Worm (Caenorhabditis elegans): ENCODE results near the gene T14B4.20.

T14B4.20 gene

DNA sequence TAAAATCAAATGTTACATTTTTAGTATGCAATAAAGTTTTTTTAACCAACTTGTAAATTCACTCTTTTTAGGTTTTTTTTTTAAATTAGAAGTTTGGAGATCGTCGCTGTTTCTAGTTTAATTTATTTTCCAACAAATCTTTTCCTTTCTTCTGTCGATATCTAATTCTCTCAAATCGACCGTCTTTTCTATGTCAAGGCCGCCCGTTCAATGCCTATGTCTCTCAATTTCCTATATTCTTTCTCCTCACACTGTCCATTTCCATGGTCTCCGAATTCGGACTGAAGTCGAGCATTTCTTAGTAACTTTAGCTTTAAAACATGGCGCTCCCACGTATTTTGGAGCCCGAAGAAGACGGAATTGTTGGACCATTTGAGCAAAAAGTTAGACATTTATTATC lies at the start of gene T14B4.20, which contains the start of gene T14B4.5:
Gene T14B4.20, plus strand, starts transcription at position 264 of the 400 bp plus-strand sequence.
Gene T14B4.5, plus strand, starts transcription at position 226 of the 400 bp plus-strand sequence.
- TF ChIP-seq unc-62 (GFP tag; optimal IDR thresholded peaks at IDR 0.05), result no peak

DNA sequence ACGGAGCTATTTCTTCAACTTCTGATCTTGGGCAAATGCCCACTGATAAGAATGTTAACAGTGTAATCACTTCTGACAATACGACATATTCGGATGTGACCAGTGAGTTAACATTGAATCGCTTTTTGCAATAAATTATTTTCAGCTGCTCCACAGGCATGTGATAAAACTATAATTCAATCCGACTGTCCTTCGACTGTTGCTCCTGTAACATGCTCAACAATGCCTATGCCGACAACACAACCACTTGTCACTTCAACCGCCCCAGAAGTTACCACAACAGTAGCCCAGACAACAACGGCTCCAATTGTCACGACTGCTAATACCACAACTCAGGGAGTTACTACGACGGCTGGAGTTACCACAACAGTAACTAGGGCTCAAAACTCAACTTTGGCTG lies 49.2 kb upstream of the T14B4.20 start:
- no peak for TF ChIP-seq unc-62 (GFP tag; optimal IDR thresholded peaks at IDR 0.05)

DNA sequence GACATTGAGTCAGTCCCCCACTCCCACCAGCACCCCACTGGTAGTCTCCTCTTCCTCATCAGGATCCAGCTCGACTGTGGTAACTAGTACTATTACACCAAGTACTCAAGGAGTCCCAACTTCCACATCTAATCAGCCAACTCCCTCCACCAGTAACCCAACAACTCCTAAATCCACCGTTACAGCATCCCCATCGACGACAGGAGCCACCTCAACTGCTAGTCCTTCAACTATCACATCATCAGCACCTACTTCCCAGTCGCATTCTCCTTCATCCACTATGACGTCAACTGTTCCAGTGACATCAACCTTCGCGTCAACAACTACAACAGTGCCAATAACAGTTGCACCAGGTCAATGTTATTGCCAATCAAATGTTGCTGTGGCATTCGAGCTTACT lies 48.2 kb upstream of the T14B4.20 start:
- no peak for TF ChIP-seq unc-62 (GFP tag; optimal IDR thresholded peaks at IDR 0.05)

DNA sequence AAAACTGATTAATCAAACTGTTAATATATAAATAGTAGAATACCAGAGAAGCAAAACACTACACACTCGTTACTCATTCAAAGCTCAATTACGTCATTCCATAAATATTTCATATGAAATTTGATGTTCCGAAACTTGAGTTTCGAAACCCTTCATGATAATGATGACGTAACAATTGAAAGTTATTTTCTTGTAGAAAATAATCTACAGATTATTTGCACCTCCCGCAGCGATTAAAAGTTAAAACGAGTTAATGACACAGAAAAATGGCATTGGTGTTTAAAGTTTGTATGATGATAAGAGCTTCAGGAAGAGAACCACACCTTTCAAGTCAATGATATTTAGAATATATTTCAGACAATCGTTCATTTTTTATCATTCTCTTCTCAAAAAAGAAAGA lies 42.8 kb upstream of the T14B4.20 start, which contains the start of gene H43E16.1:
Gene H43E16.1, plus strand, starts transcription at position 375 of the 400 bp plus-strand sequence.
- no peak for TF ChIP-seq unc-62 (GFP tag; optimal IDR thresholded peaks at IDR 0.05)

DNA sequence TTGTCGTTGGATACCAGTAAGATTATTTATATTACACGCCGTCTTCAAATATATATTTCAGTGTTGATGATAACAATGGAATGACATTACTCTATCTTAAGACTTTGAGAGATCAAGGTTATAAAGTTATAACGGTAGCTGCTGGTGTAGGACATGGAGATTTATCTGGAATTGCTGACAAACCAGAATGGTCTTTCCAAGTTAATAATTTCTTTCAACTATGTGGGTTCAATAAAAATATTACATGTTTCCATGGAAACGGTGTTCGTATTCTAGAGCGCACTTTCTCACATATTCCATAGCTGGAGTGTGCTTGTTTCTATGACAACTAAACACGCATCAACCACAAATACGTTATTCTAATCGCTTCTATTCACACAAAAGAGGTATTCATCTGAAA lies 37.0 kb upstream of the T14B4.20 start, which contains the start of gene ift-74:
Gene ift-74, plus strand, starts transcription at position 301 of the 400 bp plus-strand sequence.
- no peak for TF ChIP-seq unc-62 (GFP tag; optimal IDR thresholded peaks at IDR 0.05)

DNA sequence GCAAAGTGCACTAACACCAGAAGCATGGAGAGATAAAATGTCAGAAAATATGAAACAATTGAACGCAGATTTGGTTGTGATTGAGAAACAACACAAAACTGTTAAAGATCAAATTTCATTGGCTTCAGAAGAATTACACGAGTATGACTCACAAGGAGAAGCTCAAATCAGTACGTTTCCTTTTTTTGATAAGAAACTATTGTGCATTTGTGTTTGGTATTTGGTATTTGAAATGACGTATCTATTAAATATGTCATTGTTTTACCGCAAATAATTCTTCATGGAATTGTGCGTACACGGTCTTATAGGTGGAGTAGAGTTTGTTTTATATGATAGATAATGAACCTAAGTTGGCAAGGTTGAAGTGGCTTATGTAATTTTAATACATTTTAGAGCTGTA lies 35.2 kb upstream of the T14B4.20 start:
- no peak for TF ChIP-seq unc-62 (GFP tag; optimal IDR thresholded peaks at IDR 0.05)

DNA sequence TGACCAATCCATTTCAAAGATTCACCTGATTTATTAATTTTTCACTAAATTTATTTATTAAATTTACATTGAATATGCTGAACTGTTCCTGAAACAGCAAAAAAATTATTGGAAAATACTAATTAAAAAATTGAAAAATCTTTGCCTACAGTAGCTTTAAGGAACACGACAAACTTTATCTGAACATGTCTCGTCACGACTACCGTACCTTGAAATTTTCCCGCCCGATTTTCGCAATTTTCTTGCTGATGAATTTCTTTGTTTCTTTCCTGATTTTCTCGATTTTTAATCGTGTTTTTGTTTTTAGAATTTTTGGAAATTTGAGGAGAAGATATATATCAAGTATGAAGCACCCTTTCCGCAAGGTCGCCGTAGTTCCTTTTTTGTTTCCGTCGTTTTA lies 33.8 kb upstream of the T14B4.20 start:
- TF ChIP-seq unc-62 (GFP tag; optimal IDR thresholded peaks at IDR 0.05), result no peak

DNA sequence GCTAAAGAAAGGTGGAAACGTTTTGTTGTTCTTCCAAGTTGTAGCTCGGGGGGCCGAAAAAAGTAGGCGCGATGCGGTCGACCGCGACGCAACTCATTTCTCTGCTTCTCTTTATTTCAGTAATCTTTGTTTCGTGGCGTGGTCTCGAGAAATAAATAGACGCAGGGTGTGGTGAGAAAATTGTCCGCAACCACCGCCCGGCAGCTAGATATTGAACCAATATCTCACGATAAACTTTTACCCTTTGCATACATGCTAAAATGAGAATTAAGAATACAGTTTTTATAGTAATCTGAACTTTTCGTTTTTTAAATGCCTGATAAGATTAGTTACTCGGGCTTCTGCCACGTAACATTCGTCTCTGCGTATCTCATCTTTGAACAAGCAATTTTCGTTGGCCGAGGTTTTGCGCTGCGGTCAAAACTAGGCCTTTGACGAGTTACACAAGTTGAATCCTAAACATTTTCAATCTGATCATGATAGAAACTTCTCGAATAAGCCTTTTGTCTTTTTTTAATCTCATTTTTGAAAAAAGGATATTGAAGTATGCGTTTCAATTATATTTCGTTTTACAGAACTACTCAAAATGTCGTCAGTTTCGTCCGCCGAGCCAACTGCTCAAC lies 32.9 kb upstream of the T14B4.20 start, which contains the start of gene gyf-1:
Gene gyf-1, plus strand, starts transcription at position 573 of the 623 bp plus-strand sequence.
- TF ChIP-seq unc-62 (GFP tag; optimal IDR thresholded peaks at IDR 0.05), result no peak

DNA sequence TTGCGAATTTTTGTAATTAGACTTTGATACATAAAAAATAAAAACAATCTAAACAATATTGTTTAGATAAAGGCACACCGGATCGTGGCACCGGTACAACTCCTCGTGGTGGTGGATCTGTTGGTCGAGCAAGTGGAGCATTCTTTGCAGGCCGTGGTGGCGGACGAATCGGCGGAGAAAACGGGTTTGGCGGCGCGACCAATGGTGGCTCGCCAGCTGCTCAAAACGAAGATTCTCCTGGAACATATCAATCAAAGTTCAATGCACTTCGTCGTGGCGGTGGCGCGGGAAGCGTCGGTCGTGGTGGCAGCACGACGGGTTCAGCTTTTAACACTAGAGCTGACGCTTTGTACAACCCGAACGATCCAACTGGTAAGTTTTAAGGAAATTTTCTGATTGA lies 30.7 kb upstream of the T14B4.20 start:
- TF ChIP-seq unc-62 (GFP tag; optimal IDR thresholded peaks at IDR 0.05), result no peak

DNA sequence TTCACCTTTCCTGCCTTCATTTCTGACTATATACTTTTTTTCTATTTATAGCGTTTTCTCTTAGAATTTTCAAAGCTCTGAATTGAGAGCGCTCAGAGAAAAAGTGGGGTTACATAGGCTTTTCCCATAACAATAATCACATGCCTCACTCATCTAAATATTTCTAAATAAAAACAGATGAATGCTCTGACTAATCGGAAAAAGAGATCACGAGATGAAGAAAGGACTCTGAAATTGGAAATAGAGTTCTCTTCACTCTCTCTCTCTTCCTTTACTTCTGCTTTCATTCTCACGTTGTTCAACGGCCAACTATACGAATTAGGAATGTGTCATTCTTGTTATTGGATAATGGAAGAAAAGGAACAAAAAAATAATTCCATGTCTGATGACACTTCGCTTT lies 27.6 kb upstream of the T14B4.20 start:
- no peak for TF ChIP-seq unc-62 (GFP tag; optimal IDR thresholded peaks at IDR 0.05)

DNA sequence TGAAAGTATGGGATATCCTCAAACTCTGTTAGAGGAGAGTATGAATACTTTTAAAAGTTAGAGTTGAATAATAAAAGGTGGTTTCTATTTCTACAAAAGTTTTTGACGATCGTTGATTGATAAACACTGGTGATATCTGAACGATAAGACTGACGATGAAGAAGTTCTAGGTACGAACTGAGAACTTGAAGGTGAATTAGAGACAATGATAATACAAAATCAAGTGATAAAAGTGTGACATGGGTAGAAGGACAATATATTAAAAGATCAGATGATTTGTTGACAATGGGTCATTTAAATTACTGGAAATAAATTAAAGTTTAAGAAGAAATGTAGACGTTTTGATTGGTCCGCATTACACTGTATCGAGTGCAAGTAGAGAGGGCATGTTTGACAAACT lies 21.3 kb upstream of the T14B4.20 start, which contains the start of gene C18H9.5:
Gene C18H9.5, minus strand, starts transcription at position 179 of the 400 bp plus-strand sequence.
- TF ChIP-seq unc-62 (GFP tag; optimal IDR thresholded peaks at IDR 0.05), result no peak

DNA sequence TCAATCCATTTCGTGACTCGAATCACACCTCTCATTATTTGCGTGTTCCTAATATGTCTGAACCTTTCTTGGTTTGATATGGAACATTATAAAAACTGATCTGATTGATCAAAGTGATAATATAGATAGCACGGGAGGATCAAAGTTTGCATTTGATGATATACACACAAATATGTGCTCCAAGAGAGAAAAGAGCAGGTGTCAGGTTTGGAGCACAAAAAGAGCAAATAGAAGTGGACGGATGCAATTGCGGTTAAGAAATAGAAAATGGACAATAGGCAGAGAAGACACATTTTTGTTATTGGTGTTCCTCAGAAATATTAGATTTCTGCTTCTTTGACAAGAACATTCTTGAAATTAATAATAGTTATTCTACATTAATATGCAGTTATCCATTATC lies 17.9 kb upstream of the T14B4.20 start, which contains the start of gene C18H9.1:
Gene C18H9.1, plus strand, starts transcription at position 301 of the 400 bp plus-strand sequence.
- no peak for TF ChIP-seq unc-62 (GFP tag; optimal IDR thresholded peaks at IDR 0.05)

DNA sequence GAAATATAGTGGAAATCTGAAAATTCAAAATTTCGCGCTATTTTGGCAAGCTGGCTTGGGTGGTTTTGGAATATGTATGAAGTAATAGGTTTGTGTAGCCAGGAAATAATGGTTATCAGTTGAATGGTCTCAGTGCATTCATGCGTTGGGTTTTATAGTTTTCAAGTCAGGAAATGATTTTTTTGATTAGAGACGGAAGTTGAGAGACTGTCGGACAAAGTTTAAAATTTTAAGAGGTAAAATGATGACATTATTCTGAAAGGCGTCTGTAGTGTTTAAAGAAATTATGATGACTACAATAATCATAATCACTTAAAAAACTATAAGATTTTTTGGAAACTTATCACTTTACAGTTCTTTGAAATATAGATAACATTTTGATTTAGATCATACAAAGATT lies 15.2 kb upstream of the T14B4.20 start, which contains the start of gene C18H9.6:
Gene C18H9.6, minus strand, starts transcription at position 129 of the 400 bp plus-strand sequence.
- no peak for TF ChIP-seq unc-62 (GFP tag; optimal IDR thresholded peaks at IDR 0.05)

DNA sequence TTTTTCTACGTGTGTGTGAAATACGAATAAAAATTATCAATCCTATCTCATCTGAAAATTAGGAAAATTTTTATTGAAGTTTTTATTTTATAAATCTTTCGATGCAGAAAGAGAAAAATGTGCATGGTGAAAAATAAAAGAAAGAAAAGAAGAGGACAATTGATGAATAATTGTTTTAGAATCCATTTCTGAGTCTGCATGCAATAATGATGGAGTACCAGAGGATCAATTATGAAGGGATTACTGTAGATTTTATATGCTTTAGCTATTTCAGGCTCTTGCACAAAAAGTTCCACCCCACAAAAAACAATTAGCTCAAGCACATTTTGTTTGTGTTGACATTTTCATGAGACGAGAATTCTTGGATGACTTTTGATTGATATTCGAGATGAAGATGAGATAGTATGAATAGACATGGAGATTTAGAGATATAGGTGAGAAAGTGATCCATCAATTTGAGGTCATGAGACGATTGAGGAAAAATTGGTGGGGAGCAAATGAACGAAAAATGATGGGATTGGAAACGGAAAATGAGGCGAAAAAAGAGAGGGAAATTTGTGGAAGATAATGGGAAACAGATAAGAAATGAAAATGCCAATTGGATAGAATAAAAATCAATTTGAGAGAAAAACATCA lies 11.0 kb upstream of the T14B4.20 start, which contains the start of gene rpy-1:
Gene rpy-1, minus strand, starts transcription at position 51 of the 636 bp plus-strand sequence.
- no peak for TF ChIP-seq unc-62 (GFP tag; optimal IDR thresholded peaks at IDR 0.05)

DNA sequence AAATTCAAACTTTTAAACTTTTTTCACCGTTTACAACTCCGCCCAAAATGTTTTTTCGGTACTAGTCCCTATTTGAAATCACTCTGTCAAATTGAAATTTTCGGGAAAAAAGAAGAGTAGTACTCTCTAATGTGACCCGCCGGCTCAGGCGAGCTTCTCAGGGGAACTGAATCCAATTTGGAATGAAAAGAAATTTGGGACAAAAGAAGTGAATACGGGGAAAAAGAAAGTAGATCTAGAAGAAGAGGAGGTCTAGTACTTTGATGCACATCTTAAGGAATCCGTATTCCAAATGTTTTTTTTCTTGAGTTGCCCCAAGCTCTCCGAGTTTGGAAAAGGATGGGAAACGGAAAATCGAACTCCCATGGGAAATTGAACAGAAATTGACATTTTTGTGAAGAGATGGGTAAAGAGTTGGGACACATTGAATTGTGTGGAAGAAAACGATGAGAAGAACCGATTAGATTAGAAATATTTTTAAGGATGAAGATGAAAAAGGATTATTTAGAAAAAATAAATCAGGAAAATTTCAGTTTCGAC lies 10.1 kb upstream of the T14B4.20 start:
- no peak for TF ChIP-seq unc-62 (GFP tag; optimal IDR thresholded peaks at IDR 0.05)

DNA sequence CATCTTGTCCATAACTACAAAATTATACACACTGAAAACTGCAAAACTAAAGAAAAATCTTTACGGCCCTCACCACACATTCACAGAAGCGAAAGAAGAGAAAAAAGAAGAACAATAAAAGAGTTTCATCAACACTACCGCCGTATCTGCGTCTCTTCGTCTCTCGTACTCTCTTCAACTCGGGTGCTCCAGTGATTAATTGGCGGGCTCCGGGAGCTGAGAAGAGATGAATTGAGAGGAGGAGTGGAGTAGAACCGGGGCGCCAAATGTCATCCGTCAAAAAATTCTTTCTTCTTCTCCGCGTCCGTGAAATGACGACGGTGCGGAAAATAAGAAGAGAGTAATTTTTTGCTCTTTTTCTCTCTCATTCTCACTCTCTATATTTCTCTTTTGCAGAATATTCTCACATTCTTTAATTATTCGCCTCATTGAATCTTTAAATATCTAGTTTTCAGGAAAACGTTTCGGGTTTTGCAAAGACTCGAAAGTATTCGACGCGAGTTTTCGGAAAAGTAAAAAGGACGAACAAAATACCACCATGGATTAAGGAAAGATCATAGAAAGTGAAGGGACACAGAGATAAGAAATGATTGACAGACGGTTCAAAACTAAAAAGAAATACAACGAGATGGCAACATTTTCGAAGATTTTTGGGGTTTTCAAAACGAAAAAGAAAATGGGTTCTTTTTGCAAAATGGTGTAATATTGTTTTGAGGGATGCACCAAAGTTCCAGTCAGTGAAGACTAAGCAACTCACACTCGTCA lies 9.0 kb upstream of the T14B4.20 start:
- TF ChIP-seq unc-62 (GFP tag; optimal IDR thresholded peaks at IDR 0.05), result no peak

Data from whole organism, dauer.